2 fruit fly cellular contexts compared by ENCODE assay signal in the genomic region with DNA sequence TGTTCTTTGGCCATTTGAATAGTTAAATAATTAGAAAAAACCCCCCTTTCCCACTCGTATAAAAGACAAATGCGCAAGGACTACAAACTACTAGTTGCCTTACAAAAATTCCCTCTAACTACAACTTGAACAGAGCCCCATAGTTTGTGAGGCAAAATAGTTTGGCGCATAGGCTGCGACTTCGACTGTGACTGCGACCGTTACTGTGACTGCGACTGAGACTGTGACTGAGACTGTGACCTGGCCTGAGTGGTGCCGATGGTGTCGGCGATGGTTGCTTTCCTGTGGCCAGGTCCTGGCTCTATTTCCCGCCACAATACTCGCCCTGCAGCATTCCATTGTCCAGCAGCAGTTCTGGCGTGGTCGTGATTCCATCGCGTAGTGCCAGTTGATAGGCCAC.
TF ChIP-seq lines count a peak whose summit lies in the region.

No protein-coding gene starts in this region.

- no peak for TF ChIP-seq CTCF in whole organism, embryonic (GFP tag; optimal IDR thresholded peaks at IDR 0.05; lab: Kevin White, UChicago)

TF ChIP-seq in whole organism, embryonic, 481 proteins besides CTCF, POLR2A, EP300 and RAD21:
- peak; percentile 90 for TF ChIP-seq CG3995 (GFP tag; optimal IDR thresholded peaks at IDR 0.05; lab: Kevin White, UChicago)
- TF ChIP-seq Elba2 (GFP tag; optimal IDR thresholded peaks at IDR 0.05; lab: Kevin White, UChicago): no peak

TF ChIP-seq in whole organism, pupa, 21 proteins besides CTCF, POLR2A, EP300 and RAD21:
- TF ChIP-seq fd96Ca (GFP tag; IDR thresholded peaks at IDR 0.05; lab: Robert Waterston, UW) (0 out of 3 replicates have a peak, but pooled peaks have one; percentile 28), CG9948 (tag; optimal IDR thresholded peaks at IDR 0.05; lab: Kevin White, UChicago) (no peak)
TF ChIP-seq in whole organism, pupa: peak in this region for 1.
